Fruit fly (Drosophila melanogaster): ENCODE measurements around the gene Pld3.

DNA sequence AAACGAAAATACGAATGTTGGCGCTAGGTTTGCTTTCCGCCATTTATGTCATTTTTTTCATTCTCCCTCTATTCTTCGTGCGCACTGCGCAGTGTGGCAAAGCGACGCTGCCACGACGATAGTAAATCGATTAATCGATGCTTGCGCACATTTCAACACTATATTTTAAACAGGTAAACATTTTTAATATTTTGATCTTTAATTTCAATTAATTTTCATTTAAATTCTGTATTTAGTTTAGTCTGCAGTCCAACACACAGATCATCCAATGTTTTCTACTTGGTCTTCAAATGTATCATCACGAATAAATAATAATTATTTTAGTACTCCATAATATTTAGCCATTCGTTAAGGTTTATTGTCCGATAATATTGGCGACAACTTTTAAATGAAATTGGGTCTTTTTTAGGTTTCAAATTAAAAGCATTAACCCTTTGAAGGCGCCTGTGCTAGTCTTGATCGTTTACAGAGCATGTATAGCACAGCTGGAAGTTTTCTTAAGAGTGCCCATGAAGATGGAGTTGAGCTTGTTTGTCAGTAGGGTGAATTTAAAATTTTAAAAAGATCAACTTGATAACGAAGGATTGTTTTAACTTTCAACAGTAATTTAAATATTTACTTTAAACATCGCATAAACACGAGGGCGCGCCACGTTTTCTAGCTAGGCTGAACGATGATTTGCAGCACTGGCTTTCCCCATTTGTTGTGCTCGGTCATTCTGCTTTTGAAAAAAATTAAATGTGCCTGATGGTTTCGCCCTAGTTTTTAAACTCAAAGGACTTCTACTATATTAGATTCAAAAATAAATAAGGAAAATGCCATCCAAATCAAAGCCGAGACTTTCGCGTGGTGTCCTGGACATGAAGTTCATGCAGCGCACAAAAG, 2.2 kb upstream of the Pld3 start, which contains the start of the genes Mpp6 and E2f2:
- TF ChIP-seq CG12768 (GFP tag; optimal IDR thresholded peaks at IDR 0.05) (peak; percentile 67), Crg-1 (GFP tag; optimal IDR thresholded peaks at IDR 0.05) (peak; percentile 76), toe (GFP tag; optimal IDR thresholded peaks at IDR 0.05) (peak; percentile 64), CG7045 (GFP tag; optimal IDR thresholded peaks at IDR 0.05) (no peak), CG5204 (GFP tag; optimal IDR thresholded peaks at IDR 0.05) (no peak), cic (GFP tag; optimal IDR thresholded peaks at IDR 0.05) (no peak), ovo (GFP tag; optimal IDR thresholded peaks at IDR 0.05) (no peak)
